Worm (Caenorhabditis elegans) whole organism, young adult: ENCODE measurements around the gene C06A1.7.

Source experiments
- B0019.2 ChIP-seq: fragments of 200-800 bp; sonication (Bioruptor generic); conservative IDR thresholded peaks from 2 replicates; pipeline ENCODE4 v1.3.6; 2022; ENCODE audit warnings: missing genetic modification reagents, missing genetic modification characterization, missing compliant biosample characterization
- B0261.1 ChIP-seq: sonication (generic microtip); optimal IDR thresholded peaks from 2 replicates; lab custom pipeline; 2016; ENCODE audit warnings: mild to moderate bottlenecking, missing genetic modification characterization, moderate library complexity, missing compliant biosample characterization
- C06A6.2 ChIP-seq: fragments of 200-800 bp; sonication (Bioruptor generic); conservative IDR thresholded peaks from 2 replicates; pipeline ENCODE4 v1.3.6; 2022; ENCODE audit warnings: missing genetic modification characterization, missing compliant biosample characterization
- F10E7.11 ChIP-seq: sonication (generic microtip); optimal IDR thresholded peaks from 2 replicates; lab custom pipeline; 2017; ENCODE audit warnings: mild to moderate bottlenecking, missing genetic modification characterization, moderate library complexity, missing compliant biosample characterization
- F37B4.10 ChIP-seq: fragments of 200-800 bp; sonication (Bioruptor generic); IDR thresholded peaks from 2 replicates; pipeline ENCODE4 v1.3.6; 2022; ENCODE audit warnings: missing genetic modification characterization, missing compliant biosample characterization
- F52B5.7 ChIP-seq: sonication (generic microtip); optimal IDR thresholded peaks from 2 replicates; lab custom pipeline; 2016; ENCODE audit warnings: mild to moderate bottlenecking, missing genetic modification characterization, missing compliant biosample characterization
- F57A8.1 ChIP-seq: fragments of 200-800 bp; sonication (Bioruptor generic); optimal IDR thresholded peaks from 2 replicates; lab custom pipeline; 2018; ENCODE audit warnings: mild to moderate bottlenecking, missing genetic modification characterization, moderate library complexity, missing compliant biosample characterization
- K11D2.4 ChIP-seq: fragments of 200-800 bp; sonication (Bioruptor generic); IDR thresholded peaks from 2 replicates; pipeline ENCODE4 v1.3.6; 2022; ENCODE audit warnings: missing genetic modification reagents, missing genetic modification characterization, missing compliant biosample characterization
- K12H6.12 ChIP-seq: fragments of 200-800 bp; sonication (Bioruptor generic); optimal IDR thresholded peaks from 2 replicates; lab custom pipeline; 2018; ENCODE audit warnings: mild to moderate bottlenecking, missing genetic modification characterization, missing compliant biosample characterization
- T07F8.4 ChIP-seq: sonication (generic microtip); optimal IDR thresholded peaks from 2 replicates; lab custom pipeline; 2016; ENCODE audit warnings: mild to moderate bottlenecking, missing genetic modification characterization, moderate library complexity, missing compliant biosample characterization
- Y79H2A.3 ChIP-seq: fragments of 200-800 bp; sonication (Bioruptor generic); conservative IDR thresholded peaks from 2 replicates; pipeline ENCODE4 v1.3.6; 2022; ENCODE audit warnings: missing genetic modification reagents, missing genetic modification characterization, missing compliant biosample characterization
- ZK185.1 ChIP-seq: sonication (generic microtip); optimal IDR thresholded peaks from 2 replicates; lab custom pipeline; 2016; ENCODE audit warnings: mild to moderate bottlenecking, missing genetic modification characterization, missing compliant biosample characterization; ENCODE audit not compliant: poor library complexity, severe bottlenecking
- athp-1 ChIP-seq: sonication (generic microtip); optimal IDR thresholded peaks from 2 replicates; lab custom pipeline; 2017; ENCODE audit warnings: mild to moderate bottlenecking, missing genetic modification characterization, missing compliant biosample characterization
- attf-3 ChIP-seq: fragments of 200-800 bp; sonication (Bioruptor generic); conservative IDR thresholded peaks from 2 replicates; pipeline ENCODE4 v1.3.6; 2022; ENCODE audit warnings: missing genetic modification reagents, missing genetic modification characterization, missing compliant biosample characterization
- attf-6 ChIP-seq: fragments of 200-800 bp; sonication (Bioruptor generic); IDR thresholded peaks from 2 replicates; pipeline ENCODE4 v1.3.6; 2022; ENCODE audit warnings: missing genetic modification reagents, missing genetic modification characterization, missing compliant biosample characterization
- bed-1 ChIP-seq: fragments of 200-800 bp; sonication (Bioruptor generic); IDR thresholded peaks from 2 replicates; pipeline ENCODE4 v1.3.6; 2022; ENCODE audit warnings: missing genetic modification reagents, missing genetic modification characterization, missing compliant biosample characterization
- bed-2 ChIP-seq: fragments of 200-800 bp; sonication (Bioruptor generic); IDR thresholded peaks from 2 replicates; pipeline ENCODE4 v1.3.6; 2022; ENCODE audit warnings: missing genetic modification reagents, missing genetic modification characterization, missing compliant biosample characterization
- cebp-2 ChIP-seq: fragments of 200-800 bp; sonication (Bioruptor generic); IDR thresholded peaks from 2 replicates; pipeline ENCODE4 v1.3.6; 2022; ENCODE audit warnings: missing genetic modification characterization, missing compliant biosample characterization
- ceh-58 ChIP-seq: fragments of 200-800 bp; sonication (Bioruptor generic); IDR thresholded peaks from 2 replicates; pipeline ENCODE4 v1.3.6; 2022; ENCODE audit warnings: missing genetic modification characterization, missing compliant biosample characterization
- chd-7 ChIP-seq: sonication (generic microtip); optimal IDR thresholded peaks from 2 replicates; lab custom pipeline; 2016; ENCODE audit warnings: mild to moderate bottlenecking, missing genetic modification characterization, moderate library complexity, missing compliant biosample characterization
- dox-1 ChIP-seq: fragments of 200-800 bp; sonication (Bioruptor generic); IDR thresholded peaks from 2 replicates; pipeline ENCODE4 v1.3.6; 2022; ENCODE audit warnings: missing genetic modification reagents, missing genetic modification characterization, missing compliant biosample characterization
- egl-18 ChIP-seq: fragments of 200-800 bp; sonication (Bioruptor generic); IDR thresholded peaks from 2 replicates; pipeline ENCODE4 v1.3.6; 2022; ENCODE audit warnings: missing genetic modification reagents, missing genetic modification characterization, missing compliant biosample characterization
- egl-44 ChIP-seq: fragments of 200-800 bp; sonication (Bioruptor generic); IDR thresholded peaks from 2 replicates; pipeline ENCODE4 v1.3.6; 2022; ENCODE audit warnings: missing genetic modification reagents, missing genetic modification characterization, missing compliant biosample characterization
- ekl-4 ChIP-seq: fragments of 200-800 bp; sonication (Bioruptor generic); IDR thresholded peaks from 2 replicates; pipeline ENCODE4 v1.3.6; 2022; ENCODE audit warnings: missing genetic modification reagents, missing genetic modification characterization, missing compliant biosample characterization
- hmg-20 ChIP-seq: fragments of 200-800 bp; sonication (Bioruptor generic); IDR thresholded peaks from 2 replicates; pipeline ENCODE4 v1.3.6; 2022; ENCODE audit warnings: missing genetic modification reagents, missing genetic modification characterization, missing compliant biosample characterization
- lag-1 ChIP-seq: fragments of 200-800 bp; sonication (Bioruptor generic); IDR thresholded peaks from 2 replicates; pipeline ENCODE4 v1.3.6; 2022; ENCODE audit warnings: missing genetic modification reagents, missing genetic modification characterization, missing compliant biosample characterization
- lin-26 ChIP-seq: fragments of 200-800 bp; sonication (Bioruptor generic); IDR thresholded peaks from 2 replicates; pipeline ENCODE4 v1.3.6; 2022; ENCODE audit warnings: missing genetic modification reagents, missing genetic modification characterization, missing compliant biosample characterization
- lin-40 ChIP-seq: sonication (generic microtip); optimal IDR thresholded peaks from 2 replicates; lab custom pipeline; 2016; ENCODE audit warnings: missing genetic modification characterization, mild to moderate bottlenecking, missing compliant biosample characterization, missing genotype, missing genetic modification reagents
- lir-1 ChIP-seq: fragments of 200-800 bp; sonication (Bioruptor generic); conservative IDR thresholded peaks from 2 replicates; pipeline ENCODE4 v1.3.6; 2022; ENCODE audit warnings: missing genetic modification reagents, missing genetic modification characterization, missing compliant biosample characterization
- madf-8 ChIP-seq: fragments of 200-800 bp; sonication (Bioruptor generic); conservative IDR thresholded peaks from 2 replicates; pipeline ENCODE4 v1.3.6; 2022; ENCODE audit warnings: missing genetic modification reagents, missing genetic modification characterization, missing compliant biosample characterization
- nfyb-1 ChIP-seq: fragments of 200-800 bp; sonication (Bioruptor generic); IDR thresholded peaks from 2 replicates; pipeline ENCODE4 v1.3.6; 2022; ENCODE audit warnings: missing genetic modification reagents, missing genetic modification characterization, missing compliant biosample characterization
- nhr-120 ChIP-seq: fragments of 200-800 bp; sonication (Bioruptor generic); IDR thresholded peaks from 2 replicates; pipeline ENCODE4 v1.3.6; 2022; ENCODE audit warnings: missing genetic modification characterization, missing compliant biosample characterization
- nhr-80 ChIP-seq: sonication (generic microtip); optimal IDR thresholded peaks from 2 replicates; lab custom pipeline; 2016; ENCODE audit warnings: missing genetic modification characterization, missing compliant biosample characterization
- nhr-90 ChIP-seq: sonication (generic microtip); optimal IDR thresholded peaks from 2 replicates; lab custom pipeline; 2016; ENCODE audit warnings: missing genotype, mild to moderate bottlenecking, missing genetic modification characterization, missing compliant biosample characterization
- rcor-1 ChIP-seq: fragments of 200-800 bp; sonication (Bioruptor generic); IDR thresholded peaks from 2 replicates; pipeline ENCODE4 v1.3.6; 2022; ENCODE audit warnings: missing genetic modification reagents, missing genetic modification characterization, missing compliant biosample characterization
- rec-8 ChIP-seq, 2 experiments: sonication (generic microtip); optimal IDR thresholded peaks; 2 replicates each; lab custom pipeline; 2016; ENCODE audit warnings: mild to moderate bottlenecking in 2 of 2, missing genetic modification characterization in 2 of 2, missing genetic modification reagents in 2 of 2, missing genotype in 2 of 2, missing biosample characterization in 1 of 2, missing compliant biosample characterization in 1 of 2, moderate library complexity in 1 of 2
- repo-1 ChIP-seq: sonication (generic microtip); optimal IDR thresholded peaks from 2 replicates; lab custom pipeline; 2017; ENCODE audit warnings: mild to moderate bottlenecking, missing genetic modification characterization, missing compliant biosample characterization
- snpc-3.4 ChIP-seq: sonication (generic microtip); optimal IDR thresholded peaks from 2 replicates; lab custom pipeline; 2017; ENCODE audit warnings: missing genetic modification characterization, mild to moderate bottlenecking, missing compliant biosample characterization, antibody characterized with exemption, moderate library complexity, missing genotype, missing genetic modification reagents
- tbx-9 ChIP-seq: sonication (generic microtip); optimal IDR thresholded peaks from 2 replicates; lab custom pipeline; 2016; ENCODE audit warnings: borderline replicate concordance, missing genetic modification characterization, inconsistent platforms, missing compliant biosample characterization
- tlf-1 ChIP-seq: fragments of 200-800 bp; sonication (Bioruptor generic); optimal IDR thresholded peaks from 2 replicates; lab custom pipeline; 2018; ENCODE audit warnings: mild to moderate bottlenecking, missing genetic modification characterization, missing compliant biosample characterization
- unc-62 ChIP-seq: fragments of 150-350 bp; optimal IDR thresholded peaks from 2 replicates; lab custom pipeline; 2014; ENCODE audit warnings: missing biosample characterization, missing genetic modification reagents, missing genetic modification characterization
- ztf-28 ChIP-seq: fragments of 200-800 bp; sonication (Bioruptor generic); IDR thresholded peaks from 2 replicates; pipeline ENCODE4 v1.3.6; 2022; ENCODE audit warnings: missing genetic modification reagents, missing genetic modification characterization, missing compliant biosample characterization

Gene C06A1.7

DNA sequence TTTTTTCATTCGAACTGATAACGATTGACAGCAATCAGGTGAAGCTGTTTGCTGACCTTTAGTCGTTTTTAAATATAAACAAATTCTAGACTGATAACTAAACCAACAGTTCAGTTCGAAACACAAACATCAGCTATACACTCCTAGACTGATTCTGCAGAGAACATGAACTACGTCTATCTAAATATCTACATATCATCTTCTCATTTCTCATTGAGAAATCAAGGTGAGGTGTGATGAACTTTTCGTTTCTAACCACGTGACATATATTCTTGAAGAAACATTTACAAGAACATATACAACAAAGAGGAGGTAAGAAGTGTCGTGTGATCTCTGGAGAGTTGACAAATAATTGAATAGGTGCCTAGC, 7.5 kb upstream of the C06A1.7 start:
- TF ChIP-seq attf-6 (GFP tag; lab: Robert Waterston, UW): no peak
- TF ChIP-seq repo-1 (tag; lab: Kevin White, UChicago): no peak
- no peak for TF ChIP-seq ekl-4 (GFP tag; lab: Robert Waterston, UW)
- TF ChIP-seq lin-40 (tag; lab: Kevin White, UChicago): peak; percentile 25
- TF ChIP-seq lin-26 (GFP tag; lab: Robert Waterston, UW): no peak; the same call in 1 of the 2 replicates
- TF ChIP-seq chd-7: no peak
- TF ChIP-seq rcor-1 (GFP tag; lab: Robert Waterston, UW): 0 out of 2 replicates have a peak, but pooled peaks have one; percentile 15
- TF ChIP-seq nhr-80 (tag; lab: Kevin White, UChicago): peak; percentile 22
- no peak for TF ChIP-seq madf-8 (GFP tag; lab: Robert Waterston, UW)
- TF ChIP-seq B0261.1: no peak
- no peak for TF ChIP-seq snpc-3.4 (tag; lab: Kevin White, UChicago)
- TF ChIP-seq egl-44 (GFP tag; lab: Robert Waterston, UW): 0 out of 2 replicates have a peak, but pooled peaks have one; percentile 48
- no peak for TF ChIP-seq unc-62 (GFP tag; lab: Kevin White, UChicago)
- 0 out of 2 replicates have a peak, but pooled peaks have one; percentile 6 for TF ChIP-seq nfyb-1 (GFP tag; lab: Robert Waterston, UW)

DNA sequence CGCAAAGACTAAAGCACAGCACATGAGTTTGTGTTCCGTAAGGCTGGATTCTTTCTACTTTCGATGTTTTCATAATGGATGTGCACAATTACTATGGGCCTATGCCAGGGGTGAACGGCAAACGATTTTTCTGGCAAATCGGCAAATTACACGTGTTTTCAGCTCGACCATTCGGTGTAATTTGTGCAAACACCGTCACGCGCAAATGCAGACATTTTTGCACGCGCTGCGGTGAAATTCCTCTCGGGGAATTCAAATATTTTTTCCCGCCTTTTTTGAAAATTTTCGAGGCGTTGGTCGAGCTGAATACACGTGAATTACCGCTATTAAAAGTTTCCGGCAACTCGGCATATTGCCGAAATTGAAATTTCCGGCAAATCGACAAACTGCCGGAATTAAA, 7.1 kb upstream of the C06A1.7 start:
- 0 out of 2 replicates have a peak, but pooled peaks have one; percentile 25 for TF ChIP-seq ceh-58
- 0 out of 2 replicates have a peak, but pooled peaks have one; percentile 64 for TF ChIP-seq F37B4.10 (GFP tag; lab: Robert Waterston, UW)
- 0 out of 2 replicates have a peak, but pooled peaks have one; percentile 19 for TF ChIP-seq ekl-4 (GFP tag; lab: Robert Waterston, UW)
- 0 out of 2 replicates have a peak, but pooled peaks have one; percentile 28 for TF ChIP-seq Y79H2A.3 (GFP tag; lab: Robert Waterston, UW)

DNA sequence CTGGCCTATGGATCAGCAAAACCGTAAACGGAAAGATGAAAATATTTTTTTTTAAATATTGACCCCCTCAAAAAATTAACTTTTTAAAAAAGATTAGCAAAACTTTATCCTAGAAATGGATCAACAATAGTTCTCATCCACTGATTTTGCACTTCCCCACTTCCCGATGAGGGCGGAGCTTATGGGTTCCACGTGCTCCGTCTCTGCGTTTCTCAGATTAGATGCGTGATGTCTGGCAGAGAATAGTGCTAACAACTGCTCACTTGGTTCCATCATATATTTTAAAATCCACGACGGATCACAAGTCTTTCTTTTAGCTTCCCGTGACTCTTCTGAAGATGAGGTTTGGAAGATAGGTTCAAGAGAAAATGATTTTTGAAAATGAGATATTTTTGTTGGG, 6.3 kb upstream of the C06A1.7 start:
- TF ChIP-seq B0019.2 (GFP tag; lab: Robert Waterston, UW): no peak
- no peak for TF ChIP-seq nhr-120 (GFP tag; lab: Robert Waterston, UW)
- no peak for TF ChIP-seq hmg-20 (GFP tag; lab: Robert Waterston, UW)
- TF ChIP-seq egl-18 (GFP tag; lab: Robert Waterston, UW): no peak
- no peak for TF ChIP-seq F10E7.11 (tag; lab: Kevin White, UChicago)
- TF ChIP-seq K12H6.12 (tag; lab: Kevin White, UChicago): peak; percentile 22

DNA sequence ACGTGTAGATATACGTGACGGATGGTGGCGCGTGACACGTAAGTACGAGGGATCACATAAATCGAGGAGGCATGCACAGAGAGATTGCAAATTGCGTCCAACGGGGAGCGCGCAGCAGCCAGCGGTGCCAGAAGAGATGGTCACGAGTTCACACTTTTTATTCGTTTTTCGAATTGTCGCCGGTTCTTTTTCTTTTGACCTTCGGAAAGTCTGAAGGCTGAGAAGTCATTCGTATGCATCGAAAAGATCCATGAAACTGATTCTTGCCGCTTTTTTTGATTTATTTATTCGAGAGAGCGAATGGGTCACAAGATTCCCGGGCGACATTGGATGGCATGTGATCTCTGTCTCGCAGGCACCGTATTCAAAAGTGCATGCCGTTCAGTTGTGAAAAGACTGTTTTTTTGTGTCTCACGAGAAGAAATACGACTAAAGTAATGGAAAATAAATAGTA, 5.7 kb upstream of the C06A1.7 start:
- TF ChIP-seq egl-18 (GFP tag; lab: Robert Waterston, UW) (no peak), B0019.2 (GFP tag; lab: Robert Waterston, UW) (no peak), athp-1 (tag; lab: Kevin White, UChicago) (no peak), nfyb-1 (GFP tag; lab: Robert Waterston, UW) (0 out of 2 replicates have a peak, but pooled peaks have one; percentile 50), madf-8 (GFP tag; lab: Robert Waterston, UW) (no peak), lag-1 (GFP tag; lab: Robert Waterston, UW) (no peak), attf-3 (GFP tag; lab: Robert Waterston, UW) (no peak), T07F8.4 (no peak), ZK185.1 (tag; lab: Kevin White, UChicago) (no peak), F52B5.7 (tag; lab: Kevin White, UChicago) (peak; percentile 2), cebp-2 (GFP tag; lab: Robert Waterston, UW) (no peak), ztf-28 (GFP tag; lab: Robert Waterston, UW) (no peak), lin-26 (GFP tag; lab: Robert Waterston, UW) (peak; percentile 28; the same call in 1 of the 2 replicates), nhr-90 (tag; lab: Kevin White, UChicago) (no peak), lir-1 (GFP tag; lab: Robert Waterston, UW) (peak; percentile 51; the same call in 1 of the 2 replicates), K11D2.4 (peak; percentile 85), bed-1 (GFP tag; lab: Robert Waterston, UW) (0 out of 2 replicates have a peak, but pooled peaks have one; percentile 4), bed-2 (GFP tag; lab: Robert Waterston, UW) (no peak), dox-1 (GFP tag; lab: Robert Waterston, UW) (peak; percentile 53; the same call in 1 of the 2 replicates), F57A8.1 (no peak), F10E7.11 (tag; lab: Kevin White, UChicago) (no peak), tlf-1 (no peak), tbx-9 (tag; lab: Kevin White, UChicago) (no peak), rec-8 (tag; optimal IDR thresholded peaks at IDR 0.05; lab: Kevin White, UChicago) (no peak), C06A6.2 (GFP tag; lab: Robert Waterston, UW) (peak; percentile 48)
